Worm (Caenorhabditis elegans) whole organism, midembryonic: ENCODE measurements around the gene F13E9.5.

ENCODE experiments used
- flt-1 ChIP-seq: fragments of 200-800 bp; sonication (Bioruptor generic); IDR thresholded peaks from 2 replicates; pipeline ENCODE4 v1.3.6; 2022; ENCODE audit warnings: missing genetic modification characterization, missing compliant biosample characterization
- tab-1 ChIP-seq: fragments of 200-800 bp; sonication (Bioruptor generic); IDR thresholded peaks from 2 replicates; pipeline ENCODE4 v1.3.6; 2022; ENCODE audit warnings: missing genetic modification characterization, missing compliant biosample characterization

DNA sequence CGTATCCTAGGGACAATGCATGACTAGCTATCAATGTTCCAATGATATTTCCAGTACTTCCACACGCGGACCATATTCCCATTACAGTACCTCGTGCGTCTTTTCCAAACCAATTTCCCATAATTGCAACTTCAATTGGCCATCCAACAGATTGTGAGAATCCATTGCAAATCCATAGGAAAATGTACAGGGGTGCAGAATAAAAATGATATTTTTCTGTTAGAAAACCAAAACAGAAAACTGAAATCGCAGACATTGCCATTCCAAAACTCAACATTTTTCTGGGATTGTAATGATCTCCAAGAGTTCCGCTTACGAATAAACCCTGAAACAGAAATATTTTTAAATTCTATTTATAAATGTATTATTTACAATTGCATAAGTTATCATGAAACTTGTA is 33.0 kb downstream of the F13E9.5 start:
- TF ChIP-seq flt-1 (GFP tag; lab: Robert Waterston, UW) (no peak), tab-1 (GFP tag; lab: Robert Waterston, UW) (no peak)
